ENCODE assay signal across 1 fruit fly cellular context in genomic region chr2L:10426534-10427048, dm6.
TF ChIP-seq lines count a peak whose summit lies in the region.

Gene SmB (minus strand): TSS chr2L:10426627.
Gene KdelR (plus strand): TSS chr2L:10426887.

TF ChIP-seq in whole organism, embryonic, 481 proteins besides CTCF, POLR2A, EP300 and RAD21 (continued from another document and continues in another):
- TF ChIP-seq zen (tag; optimal IDR thresholded peaks at IDR 0.05; lab: Kevin White, UChicago) (peak; percentile 11), CG6683 (GFP tag; optimal IDR thresholded peaks at IDR 0.05; lab: Kevin White, UChicago) (no peak), nmo (GFP tag; optimal IDR thresholded peaks at IDR 0.05; lab: Kevin White, UChicago) (peak; percentile 41), esg (GFP tag; conservative IDR thresholded peaks at IDR 0.05; lab: Robert Waterston, UW) (no peak), chn (GFP tag; optimal IDR thresholded peaks at IDR 0.05; lab: Kevin White, UChicago) (no peak), maf-S (GFP tag; optimal IDR thresholded peaks at IDR 0.05; lab: Kevin White, UChicago) (no peak), crc (GFP tag; optimal IDR thresholded peaks at IDR 0.05; lab: Kevin White, UChicago) (no peak), dmrt11E (tag; optimal IDR thresholded peaks at IDR 0.05; lab: Kevin White, UChicago) (no peak), caup (GFP tag; optimal IDR thresholded peaks at IDR 0.05; lab: Kevin White, UChicago; ENCODE audit: severe bottlenecking) (no peak), CG10147 (GFP tag; optimal IDR thresholded peaks at IDR 0.05; lab: Kevin White, UChicago) (no peak), disco-r (GFP tag; optimal IDR thresholded peaks at IDR 0.05; lab: Kevin White, UChicago) (no peak), h (optimal IDR thresholded peaks at IDR 0.05; lab: Kevin White, UChicago) (no peak), HmgZ (tag; optimal IDR thresholded peaks at IDR 0.05; lab: Kevin White, UChicago) (no peak), CG7556 (GFP tag; optimal IDR thresholded peaks at IDR 0.05; lab: Kevin White, UChicago) (peak; percentile 30), CG9817 (tag; optimal IDR thresholded peaks at IDR 0.05; lab: Kevin White, UChicago) (no peak), kah (GFP tag; optimal IDR thresholded peaks at IDR 0.05; lab: Kevin White, UChicago) (no peak), CG17829 (tag; optimal IDR thresholded peaks at IDR 0.05; lab: Kevin White, UChicago) (peak; percentile 65), stwl (tag; optimal IDR thresholded peaks at IDR 0.05; lab: Kevin White, UChicago) (peak; percentile 91), CkIIα-i1 (GFP tag; IDR thresholded peaks at IDR 0.05; lab: Robert Waterston, UW) (no peak), Adf1 (GFP tag; IDR thresholded peaks at IDR 0.05; lab: Robert Waterston, UW) (peak; percentile 18; the same call in 1 of the 2 replicates), Dp (GFP tag; optimal IDR thresholded peaks at IDR 0.05; lab: Kevin White, UChicago) (peak; percentile 55), CG15479 (GFP tag; optimal IDR thresholded peaks at IDR 0.05; lab: Kevin White, UChicago) (no peak), Gsc (GFP tag; IDR thresholded peaks at IDR 0.05; lab: Robert Waterston, UW) (no peak), CG11723 (GFP tag; optimal IDR thresholded peaks at IDR 0.05; lab: Kevin White, UChicago) (no peak), CG12219 (GFP tag; optimal IDR thresholded peaks at IDR 0.05; lab: Kevin White, UChicago) (no peak), Neu2 (GFP tag; optimal IDR thresholded peaks at IDR 0.05; lab: Kevin White, UChicago; ENCODE audit: borderline replicate concordance) (no peak), eve (GFP tag; optimal IDR thresholded peaks at IDR 0.05; lab: Kevin White, UChicago) (no peak), CG34224 (GFP tag; IDR thresholded peaks at IDR 0.05; lab: Robert Waterston, UW; ENCODE audit: partially characterized antibody) (peak; percentile 83), Nf-YC (tag; optimal IDR thresholded peaks at IDR 0.05; lab: Kevin White, UChicago) (peak; percentile 60), CG3847 (GFP tag; IDR thresholded peaks at IDR 0.05; lab: Robert Waterston, UW) (no peak), Ptx1 (GFP tag; IDR thresholded peaks at IDR 0.05; lab: Robert Waterston, UW) (no peak), CG14710 (tag; optimal IDR thresholded peaks at IDR 0.05; lab: Kevin White, UChicago) (peak; percentile 87), pho (GFP tag; optimal IDR thresholded peaks at IDR 0.05; lab: Kevin White, UChicago) (no peak), CG33213 (GFP tag; optimal IDR thresholded peaks at IDR 0.05; lab: Kevin White, UChicago) (peak; percentile 4), CG4404 (GFP tag; IDR thresholded peaks at IDR 0.05; lab: Robert Waterston, UW) (no peak), CG3163 (GFP tag; optimal IDR thresholded peaks at IDR 0.05; lab: Kevin White, UChicago) (no peak), NC2α (GFP tag; optimal IDR thresholded peaks at IDR 0.05; lab: Kevin White, UChicago) (no peak), CG17186 (GFP tag; optimal IDR thresholded peaks at IDR 0.05; lab: Kevin White, UChicago) (peak; percentile 3), Optix (GFP tag; IDR thresholded peaks at IDR 0.05; lab: Robert Waterston, UW) (no peak), CG13287 (GFP tag; IDR thresholded peaks at IDR 0.05; lab: Robert Waterston, UW; ENCODE audit: partially characterized antibody) (peak; percentile 92), CG13123 (GFP tag; optimal IDR thresholded peaks at IDR 0.05; lab: Kevin White, UChicago) (no peak), CG14667 (GFP tag; IDR thresholded peaks at IDR 0.05; lab: Robert Waterston, UW) (no peak), CG11560 (tag; IDR thresholded peaks at IDR 0.05; lab: Robert Waterston, UW) (peak; percentile 98), Sry-δ (GFP tag; optimal IDR thresholded peaks at IDR 0.05; lab: Kevin White, UChicago) (peak; percentile 89), Opbp (GFP tag; IDR thresholded peaks at IDR 0.05; lab: Robert Waterston, UW; ENCODE audit: partially characterized antibody) (peak; percentile 64; the same call in 2 of the 3 replicates), cato (GFP tag; optimal IDR thresholded peaks at IDR 0.05; lab: Kevin White, UChicago; ENCODE audit: borderline replicate concordance) (no peak), grau (tag; optimal IDR thresholded peaks at IDR 0.05; lab: Kevin White, UChicago) (peak; percentile 32), CG43689 (GFP tag; IDR thresholded peaks at IDR 0.05; lab: Robert Waterston, UW) (no peak), ATbp (GFP tag; optimal IDR thresholded peaks at IDR 0.05; lab: Kevin White, UChicago) (no peak), CG15269 (tag; optimal IDR thresholded peaks at IDR 0.05; lab: Kevin White, UChicago) (no peak), CG8388 (GFP tag; optimal IDR thresholded peaks at IDR 0.05; lab: Kevin White, UChicago) (peak; percentile 21), CG12391 (tag; optimal IDR thresholded peaks at IDR 0.05; lab: Kevin White, UChicago) (peak; percentile 59), CG15696 (tag; optimal IDR thresholded peaks at IDR 0.05; lab: Kevin White, UChicago) (no peak), CG15601 (tag; optimal IDR thresholded peaks at IDR 0.05; lab: Kevin White, UChicago) (peak; percentile 53), CG3281 (GFP tag; optimal IDR thresholded peaks at IDR 0.05; lab: Kevin White, UChicago) (no peak), sens (GFP tag; lab: Kevin White, UChicago) (peak; percentile 81), CG13775 (GFP tag; optimal IDR thresholded peaks at IDR 0.05; lab: Kevin White, UChicago) (peak; percentile 36), ftz-f1 (GFP tag; optimal IDR thresholded peaks at IDR 0.05; lab: Kevin White, UChicago) (no peak), amos (GFP tag; IDR thresholded peaks at IDR 0.05; lab: Robert Waterston, UW; ENCODE audit: partially characterized antibody) (peak; percentile 67; the same call in 1 of the 2 replicates), Bgb (GFP tag; IDR thresholded peaks at IDR 0.05; lab: Robert Waterston, UW; ENCODE audit: partially characterized antibody) (peak; percentile 80), nerfin-2 (GFP tag; IDR thresholded peaks at IDR 0.05; lab: Robert Waterston, UW; ENCODE audit: partially characterized antibody) (peak; percentile 95), CG4730 (GFP tag; IDR thresholded peaks at IDR 0.05; lab: Robert Waterston, UW) (no peak), lbe (GFP tag; optimal IDR thresholded peaks at IDR 0.05; lab: Kevin White, UChicago) (peak; percentile 67), Awh (GFP tag; IDR thresholded peaks at IDR 0.05; lab: Robert Waterston, UW) (no peak), CG5180 (GFP tag; optimal IDR thresholded peaks at IDR 0.05; lab: Kevin White, UChicago) (no peak), da (GFP tag; optimal IDR thresholded peaks at IDR 0.05; lab: Kevin White, UChicago) (no peak), lov (optimal IDR thresholded peaks at IDR 0.05; lab: Kevin White, UChicago) (no peak), lov (GFP tag; IDR thresholded peaks at IDR 0.05; lab: Robert Waterston, UW) (no peak), MTF-1 (GFP tag; optimal IDR thresholded peaks at IDR 0.05; lab: Kevin White, UChicago; ENCODE audit: borderline replicate concordance) (no peak), tap (tag; optimal IDR thresholded peaks at IDR 0.05; lab: Kevin White, UChicago) (no peak), bsh (GFP tag; optimal IDR thresholded peaks at IDR 0.05; lab: Kevin White, UChicago) (peak in 1 of 2 experiments; percentile 1), Taf1 (GFP tag; IDR thresholded peaks at IDR 0.05; lab: Robert Waterston, UW) (no peak), CG18262 (tag; optimal IDR thresholded peaks at IDR 0.05; lab: Kevin White, UChicago) (peak; percentile 49), CG31388 (GFP tag; optimal IDR thresholded peaks at IDR 0.05; lab: Kevin White, UChicago) (no peak), CrebB (tag; optimal IDR thresholded peaks at IDR 0.05; lab: Kevin White, UChicago) (peak; percentile 15), Rx (GFP tag; IDR thresholded peaks at IDR 0.05; lab: Robert Waterston, UW) (no peak), CHES-1-like (GFP tag; optimal IDR thresholded peaks at IDR 0.05; lab: Kevin White, UChicago) (peak; percentile 26), CG9727 (GFP tag; optimal IDR thresholded peaks at IDR 0.05; lab: Kevin White, UChicago) (peak; percentile 42), CG9215 (GFP tag; IDR thresholded peaks at IDR 0.05; lab: Robert Waterston, UW) (no peak), NK7.1 (GFP tag; optimal IDR thresholded peaks at IDR 0.05; lab: Kevin White, UChicago) (no peak), CG18619 (GFP tag; optimal IDR thresholded peaks at IDR 0.05; lab: Kevin White, UChicago) (no peak), trh (GFP tag; optimal IDR thresholded peaks at IDR 0.05; lab: Kevin White, UChicago) (no peak), NC2β (GFP tag; optimal IDR thresholded peaks at IDR 0.05; lab: Kevin White, UChicago) (no peak), repo (GFP tag; optimal IDR thresholded peaks at IDR 0.05; lab: Kevin White, UChicago) (no peak), CG17568 (GFP tag; optimal IDR thresholded peaks at IDR 0.05; lab: Kevin White, UChicago) (no peak), Asciz (GFP tag; optimal IDR thresholded peaks at IDR 0.05; lab: Kevin White, UChicago) (no peak), CG10274 (GFP tag; optimal IDR thresholded peaks at IDR 0.05; lab: Kevin White, UChicago) (no peak), Hsf (GFP tag; optimal IDR thresholded peaks at IDR 0.05; lab: Kevin White, UChicago) (peak; percentile 17), row (GFP tag; IDR thresholded peaks at IDR 0.05; lab: Robert Waterston, UW) (no peak; the same call in none of the 3 replicates), scrt (GFP tag; optimal IDR thresholded peaks at IDR 0.05; lab: Kevin White, UChicago) (no peak), Ets65A (GFP tag; lab: Kevin White, UChicago) (no peak), org-1 (GFP tag; optimal IDR thresholded peaks at IDR 0.05; lab: Kevin White, UChicago) (no peak), gcm2 (GFP tag; optimal IDR thresholded peaks at IDR 0.05; lab: Kevin White, UChicago) (no peak), gce (GFP tag; IDR thresholded peaks at IDR 0.05; lab: Robert Waterston, UW) (no peak), CG6175 (GFP tag; IDR thresholded peaks at IDR 0.05; lab: Robert Waterston, UW) (no peak), CG1233 (GFP tag; optimal IDR thresholded peaks at IDR 0.05; lab: Kevin White, UChicago) (no peak), CG6689 (GFP tag; IDR thresholded peaks at IDR 0.05; lab: Robert Waterston, UW) (no peak), vfl (GFP tag; optimal IDR thresholded peaks at IDR 0.05; lab: Kevin White, UChicago) (no peak), unc-4 (GFP tag; IDR thresholded peaks at IDR 0.05; lab: Robert Waterston, UW; ENCODE audit: partially characterized antibody) (peak; percentile 83), exex (tag; optimal IDR thresholded peaks at IDR 0.05; lab: Kevin White, UChicago) (peak; percentile 19), zfh2 (GFP tag; optimal IDR thresholded peaks at IDR 0.05; lab: Kevin White, UChicago) (no peak), NFAT (GFP tag; IDR thresholded peaks at IDR 0.05; lab: Robert Waterston, UW) (no peak), hkb (optimal IDR thresholded peaks at IDR 0.05; lab: Kevin White, UChicago) (no peak), hkb (GFP tag; IDR thresholded peaks at IDR 0.05; lab: Robert Waterston, UW) (no peak), tx (GFP tag; optimal IDR thresholded peaks at IDR 0.05; lab: Kevin White, UChicago) (no peak), CG6813 (GFP tag; optimal IDR thresholded peaks at IDR 0.05; lab: Kevin White, UChicago) (no peak), sug (tag; optimal IDR thresholded peaks at IDR 0.05; lab: Kevin White, UChicago) (peak; percentile 58), Eip74EF (GFP tag; optimal IDR thresholded peaks at IDR 0.05; lab: Kevin White, UChicago) (no peak), corto (GFP tag; optimal IDR thresholded peaks at IDR 0.05; lab: Kevin White, UChicago) (no peak), Pdp1 (GFP tag; optimal IDR thresholded peaks at IDR 0.05; lab: Kevin White, UChicago) (no peak), CG31441 (GFP tag; IDR thresholded peaks at IDR 0.05; lab: Robert Waterston, UW) (no peak; the same call in none of the 2 replicates), CG15073 (GFP tag; optimal IDR thresholded peaks at IDR 0.05; lab: Kevin White, UChicago) (no peak), CG13624 (GFP tag; optimal IDR thresholded peaks at IDR 0.05; lab: Kevin White, UChicago) (peak; percentile 33), yki (optimal IDR thresholded peaks at IDR 0.05; lab: Kevin White, UChicago) (no peak), CG7839 (tag; optimal IDR thresholded peaks at IDR 0.05; lab: Kevin White, UChicago) (no peak), CG32532 (GFP tag; IDR thresholded peaks at IDR 0.05; lab: Robert Waterston, UW) (no peak), B-H1 (GFP tag; IDR thresholded peaks at IDR 0.05; lab: Robert Waterston, UW) (no peak), tgo (GFP tag; IDR thresholded peaks at IDR 0.05; lab: Robert Waterston, UW) (no peak), aop (GFP tag; IDR thresholded peaks at IDR 0.05; lab: Robert Waterston, UW) (no peak), CG6854 (GFP tag; optimal IDR thresholded peaks at IDR 0.05; lab: Kevin White, UChicago) (no peak), hb (GFP tag; IDR thresholded peaks at IDR 0.05; lab: Robert Waterston, UW; ENCODE audit: partially characterized antibody) (peak; percentile 90), CG4617 (GFP tag; optimal IDR thresholded peaks at IDR 0.05; lab: Kevin White, UChicago; ENCODE audit: borderline replicate concordance) (peak; percentile 18), gt (GFP tag; IDR thresholded peaks at IDR 0.05; lab: Robert Waterston, UW) (no peak), CG17912 (GFP tag; optimal IDR thresholded peaks at IDR 0.05; lab: Kevin White, UChicago) (no peak), CG5245 (GFP tag; optimal IDR thresholded peaks at IDR 0.05; lab: Kevin White, UChicago) (no peak), CG34376 (GFP tag; optimal IDR thresholded peaks at IDR 0.05; lab: Kevin White, UChicago) (no peak), sisA (GFP tag; IDR thresholded peaks at IDR 0.05; lab: Robert Waterston, UW) (no peak), cad (GFP tag; optimal IDR thresholded peaks at IDR 0.05; lab: Kevin White, UChicago) (no peak), Nf-YB (GFP tag; optimal IDR thresholded peaks at IDR 0.05; lab: Kevin White, UChicago) (no peak), Oaz (GFP tag; IDR thresholded peaks at IDR 0.05; lab: Robert Waterston, UW) (no peak), CG7372 (GFP tag; IDR thresholded peaks at IDR 0.05; lab: Robert Waterston, UW) (no peak), CG10462 (GFP tag; optimal IDR thresholded peaks at IDR 0.05; lab: Kevin White, UChicago) (no peak), psq (GFP tag; optimal IDR thresholded peaks at IDR 0.05; lab: Kevin White, UChicago) (no peak), CG7271 (tag; optimal IDR thresholded peaks at IDR 0.05; lab: Kevin White, UChicago) (peak; percentile 8), hbn (GFP tag; IDR thresholded peaks at IDR 0.05; lab: Robert Waterston, UW; ENCODE audit: partially characterized antibody) (peak; percentile 71), CG32767 (GFP tag; IDR thresholded peaks at IDR 0.05; lab: Robert Waterston, UW) (no peak)
